Worm (Caenorhabditis elegans) whole organism, L2 larva: ENCODE measurements around the gene wrt-4.

Experiments
- Y55F3AM.14 ChIP-seq: fragments of 200-800 bp; sonication (Bioruptor generic); optimal IDR thresholded peaks from 2 replicates; lab custom pipeline; 2018; ENCODE audit warnings: mild to moderate bottlenecking, missing genetic modification characterization, missing compliant biosample characterization
- ceh-82 ChIP-seq: fragments of 150-350 bp; optimal IDR thresholded peaks from 2 replicates; lab custom pipeline; 2014; ENCODE audit warnings: missing biosample characterization, missing genetic modification characterization
- dmd-4 ChIP-seq: sonication (generic microtip); optimal IDR thresholded peaks from 2 replicates; lab custom pipeline; 2017; ENCODE audit warnings: missing biosample characterization, missing genetic modification characterization
- elt-3 ChIP-seq: sonication (generic microtip); optimal IDR thresholded peaks from 2 replicates; lab custom pipeline; 2017; ENCODE audit warnings: missing biosample characterization, missing genetic modification characterization
- fos-1 ChIP-seq: fragments of 150-350 bp; optimal IDR thresholded peaks from 2 replicates; lab custom pipeline; 2014; ENCODE audit warnings: missing biosample characterization, missing genetic modification characterization
- lin-11 ChIP-seq: fragments of 150-350 bp; sonication (generic microtip); optimal IDR thresholded peaks from 2 replicates; lab custom pipeline; 2014; ENCODE audit warnings: missing biosample characterization, missing genetic modification characterization, inconsistent platforms, mixed read lengths
- mab-5 ChIP-seq: fragments of 150-350 bp; optimal IDR thresholded peaks from 2 replicates; lab custom pipeline; 2014; ENCODE audit warnings: missing biosample characterization, missing genetic modification characterization
- mbf-1 ChIP-seq: sonication (generic microtip); optimal IDR thresholded peaks from 2 replicates; lab custom pipeline; 2017; ENCODE audit warnings: missing biosample characterization, missing genetic modification characterization
- nhr-10 ChIP-seq: sonication (generic microtip); optimal IDR thresholded peaks from 2 replicates; lab custom pipeline; 2017; ENCODE audit warnings: missing biosample characterization, missing genetic modification characterization
- nhr-11 ChIP-seq: fragments of 150-350 bp; optimal IDR thresholded peaks from 2 replicates; lab custom pipeline; 2014; ENCODE audit warnings: missing biosample characterization, missing genetic modification characterization
- snpc-4 ChIP-seq: fragments of 150-350 bp; optimal IDR thresholded peaks from 2 replicates; lab custom pipeline; 2014; ENCODE audit warnings: missing biosample characterization, missing genetic modification characterization
- unc-39 ChIP-seq: fragments of 150-350 bp; optimal IDR thresholded peaks from 2 replicates; lab custom pipeline; 2014; ENCODE audit warnings: missing biosample characterization, missing genetic modification characterization
- zag-1 ChIP-seq: fragments of 150-350 bp; optimal IDR thresholded peaks from 2 replicates; lab custom pipeline; 2014; ENCODE audit warnings: missing biosample characterization, missing genetic modification characterization

DNA sequence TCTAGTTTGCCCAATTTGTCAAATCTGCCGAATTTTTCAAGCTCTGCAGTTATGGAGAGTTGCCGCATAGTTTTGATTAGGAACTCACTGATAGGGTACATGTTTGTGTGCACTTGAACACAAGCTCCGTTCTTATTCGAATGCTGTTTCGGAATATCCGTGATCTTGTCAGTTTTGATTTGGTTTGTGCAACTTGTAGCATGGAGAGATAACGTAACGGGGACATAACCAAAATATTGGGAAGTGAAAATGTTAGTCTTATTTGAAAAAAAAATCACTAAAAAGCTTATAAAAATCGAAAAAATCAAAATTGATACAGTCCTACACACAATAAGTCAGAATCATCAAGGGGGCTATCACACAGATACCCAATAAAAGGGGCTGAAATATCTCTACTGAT, 25.0 kb upstream of the wrt-4 start, which contains the start of gene Y7A5A.24:
- no peak for TF ChIP-seq zag-1 (tag; lab: Kevin White, UChicago)
- TF ChIP-seq ceh-82 = no peak
- TF ChIP-seq dmd-4 (tag; lab: Kevin White, UChicago) = no peak
- TF ChIP-seq nhr-11 (tag; lab: Kevin White, UChicago) = no peak
- TF ChIP-seq lin-11 (tag; lab: Kevin White, UChicago) = no peak
- no peak for TF ChIP-seq Y55F3AM.14 (GFP tag; lab: Kevin White, UChicago)
- TF ChIP-seq elt-3 (tag; lab: Kevin White, UChicago) = no peak
- no peak for TF ChIP-seq fos-1 (tag; lab: Kevin White, UChicago)
- no peak for TF ChIP-seq snpc-4 (tag; lab: Kevin White, UChicago)
- TF ChIP-seq mab-5 (tag; lab: Kevin White, UChicago) = no peak
- TF ChIP-seq mbf-1 (tag; lab: Kevin White, UChicago) = no peak
- TF ChIP-seq nhr-10 = no peak
- no peak for TF ChIP-seq unc-39 (tag; lab: Kevin White, UChicago)
